Worm (Caenorhabditis elegans): ENCODE data around the gene cyp-31A3.

ce11 chrIV:4809397-4809796 is 48.5 kb downstream of the cyp-31A3 start, which contains the start of gene ubxn-6:
- TF ChIP-seq mdl-1 (tag; optimal IDR thresholded peaks at IDR 0.05): no peak
- no peak for TF ChIP-seq jun-1 (tag; optimal IDR thresholded peaks at IDR 0.05)
- TF ChIP-seq fkh-10 (GFP tag; optimal IDR thresholded peaks at IDR 0.05): no peak
- TF ChIP-seq snpc-4 (tag; optimal IDR thresholded peaks at IDR 0.05): no peak
- no peak for TF ChIP-seq egl-5 (tag; optimal IDR thresholded peaks at IDR 0.05)
- no peak for TF ChIP-seq elt-1 (tag; optimal IDR thresholded peaks at IDR 0.05)
- no peak for TF ChIP-seq ama-1 (optimal IDR thresholded peaks at IDR 0.05)
- no peak for TF ChIP-seq nhr-237 (tag; optimal IDR thresholded peaks at IDR 0.05)
- TF ChIP-seq ztf-4 (tag; optimal IDR thresholded peaks at IDR 0.05): no peak
